Worm (Caenorhabditis elegans): Measurements from ENCODE around the gene sru-31.

- TF ChIP-seq unc-62 (GFP tag; optimal IDR thresholded peaks at IDR 0.05) (no peak), nhr-237 (tag; optimal IDR thresholded peaks at IDR 0.05) (no peak), snpc-4 (tag; optimal IDR thresholded peaks at IDR 0.05) (no peak), ceh-16 (tag; optimal IDR thresholded peaks at IDR 0.05) (no peak), elt-3 (tag; optimal IDR thresholded peaks at IDR 0.05) (no peak), tbx-2 (tag; optimal IDR thresholded peaks at IDR 0.05) (no peak), ceh-28 (tag; optimal IDR thresholded peaks at IDR 0.05) (no peak), fkh-10 (GFP tag; optimal IDR thresholded peaks at IDR 0.05) (no peak), skn-1 (tag; optimal IDR thresholded peaks at IDR 0.05) (no peak)
Observed at ce11 chrV:9813527-9813926, 3.0 kb upstream of the sru-31 start, which contains the start of gene sru-30.

Data from whole organism, L3 larva.